Worm (Caenorhabditis elegans) whole organism, mixed stage, embryonic: ENCODE measurements around the gene Y51H7BR.8.
"Not testable (repeated sequence)": the region's sequence is repeated elsewhere in the genome, so short reads cannot be mapped to it uniquely, and the experiment has no call there.

ENCODE experiments used
- bed-3 ChIP-seq: fragments of 200-800 bp; sonication (Bioruptor generic); optimal IDR thresholded peaks from 3 replicates; lab custom pipeline; 2018; ENCODE audit warnings: mild to moderate bottlenecking, missing genetic modification characterization, moderate library complexity, missing compliant biosample characterization
- blmp-1 ChIP-seq: fragments of 150-350 bp; optimal IDR thresholded peaks from 2 replicates; lab custom pipeline; 2014; ENCODE audit warnings: missing biosample characterization, missing genetic modification characterization
- ceh-43 ChIP-seq: fragments of 200-800 bp; sonication (Bioruptor generic); optimal IDR thresholded peaks from 2 replicates; lab custom pipeline; 2018; ENCODE audit warnings: mild to moderate bottlenecking, missing genetic modification characterization, moderate library complexity, missing compliant biosample characterization
- ceh-83 ChIP-seq: fragments of 200-800 bp; sonication (Bioruptor generic); optimal IDR thresholded peaks from 2 replicates; lab custom pipeline; 2018; ENCODE audit warnings: mild to moderate bottlenecking, missing genetic modification characterization, missing compliant biosample characterization
- ces-1 ChIP-seq: fragments of 150-350 bp; optimal IDR thresholded peaks from 2 replicates; lab custom pipeline; 2014; ENCODE audit warnings: missing biosample characterization, missing genetic modification reagents, missing genetic modification characterization
- cnd-1 ChIP-seq: fragments of 200-800 bp; sonication (Bioruptor generic); optimal IDR thresholded peaks from 2 replicates; lab custom pipeline; 2018; ENCODE audit warnings: mild to moderate bottlenecking, missing genetic modification characterization, missing compliant biosample characterization
- drap-1 ChIP-seq: fragments of 200-800 bp; sonication (Bioruptor generic); optimal IDR thresholded peaks from 3 replicates; lab custom pipeline; 2018; ENCODE audit warnings: mild to moderate bottlenecking, missing genetic modification characterization, missing compliant biosample characterization
- elt-3 ChIP-seq: fragments of 150-350 bp; optimal IDR thresholded peaks from 2 replicates; lab custom pipeline; 2014; ENCODE audit warnings: missing biosample characterization, missing genetic modification characterization
- flh-1 ChIP-seq: fragments of 200-800 bp; sonication (Bioruptor generic); optimal IDR thresholded peaks from 2 replicates; lab custom pipeline; 2018; ENCODE audit warnings: mild to moderate bottlenecking, missing genetic modification characterization, moderate library complexity, missing compliant biosample characterization
- ham-2 ChIP-seq: fragments of 200-800 bp; sonication (Bioruptor generic); optimal IDR thresholded peaks from 2 replicates; lab custom pipeline; 2018; ENCODE audit warnings: mild to moderate bottlenecking, missing genetic modification characterization, missing compliant biosample characterization
- hlh-1 ChIP-seq: fragments of 150-350 bp; optimal IDR thresholded peaks from 2 replicates; lab custom pipeline; 2014; ENCODE audit warnings: missing biosample characterization, missing genetic modification reagents, missing genetic modification characterization
- lin-13 ChIP-seq: fragments of 150-350 bp; optimal IDR thresholded peaks from 2 replicates; lab custom pipeline; 2014; ENCODE audit warnings: missing biosample characterization, missing genetic modification characterization
- lin-32 ChIP-seq: fragments of 200-800 bp; sonication (Bioruptor generic); optimal IDR thresholded peaks from 2 replicates; lab custom pipeline; 2018; ENCODE audit warnings: mild to moderate bottlenecking, missing genetic modification characterization, missing compliant biosample characterization
- lsy-2 ChIP-seq: fragments of 150-350 bp; optimal IDR thresholded peaks from 2 replicates; lab custom pipeline; 2014; ENCODE audit warnings: missing biosample characterization, missing genetic modification characterization
- mab-5 ChIP-seq: fragments of 150-350 bp; optimal IDR thresholded peaks from 2 replicates; lab custom pipeline; 2014; ENCODE audit warnings: missing biosample characterization, missing genetic modification characterization
- mep-1 ChIP-seq: fragments of 150-350 bp; optimal IDR thresholded peaks from 2 replicates; lab custom pipeline; 2017; ENCODE audit warnings: missing biosample characterization, missing genetic modification reagents, missing genetic modification characterization, inconsistent platforms
- mls-2 ChIP-seq: sonication (generic microtip); optimal IDR thresholded peaks from 2 replicates; lab custom pipeline; 2016; ENCODE audit warnings: mild to moderate bottlenecking, missing genetic modification characterization, moderate library complexity, missing compliant biosample characterization
- nhr-12 ChIP-seq: fragments of 150-350 bp; optimal IDR thresholded peaks from 2 replicates; lab custom pipeline; 2014; ENCODE audit warnings: missing biosample characterization, missing genetic modification characterization
- nhr-2 ChIP-seq: fragments of 150-350 bp; optimal IDR thresholded peaks from 2 replicates; lab custom pipeline; 2014; ENCODE audit warnings: missing biosample characterization, missing genetic modification characterization
- nhr-237 ChIP-seq: fragments of 150-350 bp; optimal IDR thresholded peaks from 2 replicates; lab custom pipeline; 2014; ENCODE audit warnings: missing biosample characterization, missing genetic modification characterization
- pha-4 ChIP-seq: fragments of 150-350 bp; optimal IDR thresholded peaks from 2 replicates; lab custom pipeline; 2018; ENCODE audit warnings: missing biosample characterization, missing genetic modification reagents, missing genetic modification characterization
- sem-2 ChIP-seq: fragments of 200-800 bp; sonication (Bioruptor generic); optimal IDR thresholded peaks from 2 replicates; lab custom pipeline; 2018; ENCODE audit warnings: mild to moderate bottlenecking, missing genetic modification characterization, missing compliant biosample characterization
- snpc-4 ChIP-seq: fragments of 150-350 bp; optimal IDR thresholded peaks from 2 replicates; lab custom pipeline; 2014; ENCODE audit warnings: missing biosample characterization, missing genetic modification characterization
- sptf-1 ChIP-seq: sonication (generic microtip); optimal IDR thresholded peaks from 2 replicates; lab custom pipeline; 2017; ENCODE audit warnings: mild to moderate bottlenecking, missing genetic modification characterization, moderate library complexity, missing compliant biosample characterization
- tbx-8 ChIP-seq: fragments of 200-800 bp; sonication (Bioruptor generic); optimal IDR thresholded peaks from 2 replicates; lab custom pipeline; 2018; ENCODE audit warnings: mild to moderate bottlenecking, missing genetic modification characterization, moderate library complexity, missing compliant biosample characterization
- unc-120 ChIP-seq: sonication (generic microtip); optimal IDR thresholded peaks from 2 replicates; lab custom pipeline; 2017; ENCODE audit warnings: missing genetic modification characterization, missing compliant biosample characterization; ENCODE audit not compliant: poor library complexity, severe bottlenecking
- unc-39 ChIP-seq: fragments of 150-350 bp; optimal IDR thresholded peaks from 2 replicates; lab custom pipeline; 2014; ENCODE audit warnings: missing biosample characterization, missing genetic modification characterization
- unc-62 ChIP-seq: fragments of 150-350 bp; optimal IDR thresholded peaks from 2 replicates; lab custom pipeline; 2014; ENCODE audit warnings: missing biosample characterization, missing genetic modification reagents, missing genetic modification characterization
- zip-8 ChIP-seq: fragments of 150-350 bp; optimal IDR thresholded peaks from 2 replicates; lab custom pipeline; 2014; ENCODE audit warnings: missing biosample characterization, missing genetic modification characterization
- ztf-11 ChIP-seq: fragments of 150-350 bp; optimal IDR thresholded peaks from 2 replicates; lab custom pipeline; 2014; ENCODE audit warnings: missing biosample characterization, missing genetic modification characterization

Gene Y51H7BR.8

DNA sequence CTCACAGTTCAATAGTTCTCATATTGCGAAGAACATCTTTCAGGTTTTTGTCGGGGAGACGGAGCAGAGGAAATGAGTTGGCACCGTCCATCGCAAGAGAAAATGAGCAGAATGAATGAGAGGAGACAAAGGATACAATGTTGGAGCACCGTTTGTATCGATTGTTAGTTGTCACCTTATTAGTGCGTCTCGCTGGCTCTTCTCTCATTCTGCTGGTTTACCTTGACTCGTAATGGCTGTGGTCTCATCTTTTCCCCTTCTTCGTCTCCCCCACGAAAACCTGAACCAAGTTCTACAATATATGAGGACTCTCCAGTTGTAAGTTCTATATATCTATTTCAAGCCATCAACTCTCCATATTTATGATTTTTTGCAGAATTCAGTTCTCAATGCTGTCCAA is 37.2 kb downstream of the Y51H7BR.8 start, which contains the start of the genes fbxb-54 and fbxb-50:
Gene fbxb-54, minus strand, starts transcription at position 101 of the 400 bp plus-strand sequence.
Gene fbxb-50, plus strand, starts transcription at position 227 of the 400 bp plus-strand sequence.
- not testable (repeated sequence) for TF ChIP-seq nhr-12; blmp-1 (tag; lab: Kevin White, UChicago); lin-32

DNA sequence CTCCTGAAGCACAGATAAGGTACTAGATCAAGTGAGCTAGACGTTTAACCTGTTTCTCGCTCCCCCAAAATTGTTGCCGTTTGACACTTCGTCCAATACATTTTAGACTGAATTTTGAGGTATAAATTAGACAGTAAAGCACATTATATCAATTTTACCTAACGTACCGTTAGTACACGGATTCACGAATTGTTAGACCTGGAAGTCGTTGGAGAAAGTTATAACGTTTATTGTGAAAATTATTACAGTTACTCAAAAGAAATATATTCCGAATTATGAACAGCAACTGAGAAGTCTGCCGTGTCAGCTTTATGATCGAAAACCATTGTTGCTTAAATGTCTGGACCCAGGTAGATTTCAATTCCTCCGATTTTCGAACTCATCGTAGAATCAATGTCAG is 41.8 kb downstream of the Y51H7BR.8 start:
- TF ChIP-seq lin-13 (tag; lab: Kevin White, UChicago) (no peak), mep-1 (tag; lab: Kevin White, UChicago) (no peak), ham-2 (no peak), drap-1 (GFP tag; lab: Kevin White, UChicago) (no peak), nhr-12 (no peak), sem-2 (GFP tag; lab: Kevin White, UChicago) (no peak), nhr-2 (no peak), ces-1 (GFP tag; lab: Kevin White, UChicago) (no peak), mab-5 (tag; lab: Kevin White, UChicago) (no peak), zip-8 (tag; lab: Kevin White, UChicago) (no peak), ceh-43 (GFP tag; lab: Kevin White, UChicago) (no peak), unc-120 (tag; lab: Kevin White, UChicago) (no peak), lsy-2 (tag; lab: Kevin White, UChicago) (no peak), nhr-237 (tag; lab: Kevin White, UChicago) (no peak), cnd-1 (tag; lab: Kevin White, UChicago) (no peak), elt-3 (tag; lab: Kevin White, UChicago) (no peak), mls-2 (tag; lab: Kevin White, UChicago) (no peak), lin-32 (no peak), hlh-1 (tag; lab: Kevin White, UChicago) (no peak), sptf-1 (tag; lab: Kevin White, UChicago) (no peak)

DNA sequence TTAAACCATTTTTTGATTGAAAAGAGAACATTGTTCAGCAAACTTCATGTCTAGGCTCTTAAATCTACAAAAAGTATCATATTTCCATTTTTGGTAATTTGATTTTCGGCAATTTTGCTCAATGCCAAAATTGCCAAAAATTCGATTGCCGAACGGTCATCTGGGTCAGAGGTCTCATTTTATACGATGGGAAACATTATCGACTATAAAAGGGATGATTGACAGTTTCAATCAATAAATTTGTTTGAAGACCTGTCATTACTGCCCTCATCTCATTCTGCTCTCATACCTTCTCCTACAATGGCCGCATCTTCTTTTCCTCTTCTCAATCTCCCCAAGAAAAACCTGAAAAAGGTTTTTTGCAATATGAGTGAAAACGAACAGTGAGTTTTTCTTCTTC is 42.8 kb downstream of the Y51H7BR.8 start, which contains the start of gene K05F6.14:
Gene K05F6.14, plus strand, starts transcription at position 301 of the 400 bp plus-strand sequence.
- TF ChIP-seq nhr-12: no peak
- TF ChIP-seq unc-39: no peak

- TF ChIP-seq mab-5 (tag; lab: Kevin White, UChicago): no peak
- no peak for TF ChIP-seq cnd-1 (tag; lab: Kevin White, UChicago)
- no peak for TF ChIP-seq hlh-1 (tag; lab: Kevin White, UChicago)
- TF ChIP-seq ces-1 (GFP tag; lab: Kevin White, UChicago): no peak
- no peak for TF ChIP-seq pha-4 (tag; lab: Kevin White, UChicago)
- no peak for TF ChIP-seq snpc-4 (tag; lab: Kevin White, UChicago)
- no peak for TF ChIP-seq mep-1 (tag; lab: Kevin White, UChicago)
- no peak for TF ChIP-seq ztf-11 (tag; lab: Kevin White, UChicago)
- no peak for TF ChIP-seq elt-3 (tag; lab: Kevin White, UChicago)
- no peak for TF ChIP-seq ceh-43 (GFP tag; lab: Kevin White, UChicago)
- no peak for TF ChIP-seq ceh-83 (GFP tag; lab: Kevin White, UChicago)
- no peak for TF ChIP-seq nhr-12
- no peak for TF ChIP-seq unc-62
- TF ChIP-seq mls-2 (tag; lab: Kevin White, UChicago): no peak
- TF ChIP-seq sptf-1 (tag; lab: Kevin White, UChicago): no peak
- TF ChIP-seq lsy-2 (tag; lab: Kevin White, UChicago): no peak
- no peak for TF ChIP-seq flh-1
Measured at ce11 chrII:1567646-1568045, 48.6 kb downstream of the Y51H7BR.8 start, which contains the start of gene K05F6.8. K05F6.8 (minus strand) TSS chrII:1567746.

DNA sequence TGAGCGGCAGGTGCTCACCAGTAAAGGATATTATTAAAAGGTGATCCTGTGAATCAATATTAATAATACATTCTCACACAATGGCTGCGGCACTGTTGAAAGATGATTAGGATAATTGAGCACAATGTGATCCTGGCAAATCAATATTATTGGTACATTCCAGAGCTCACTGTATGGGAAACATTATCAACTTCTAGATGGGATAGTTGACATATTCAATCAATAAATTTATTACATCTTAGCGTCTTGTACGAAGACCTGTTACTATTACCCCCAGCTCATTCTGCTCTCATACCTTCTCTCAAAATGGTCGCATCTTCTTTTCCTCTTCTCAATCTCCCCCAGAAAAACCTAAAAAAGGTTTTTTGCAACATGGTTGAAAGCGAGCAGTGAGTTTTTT is 49.2 kb downstream of the Y51H7BR.8 start, which contains the start of gene fbxb-49:
Gene fbxb-49, plus strand, starts transcription at position 301 of the 400 bp plus-strand sequence.
- TF ChIP-seq unc-62: no peak
- no peak for TF ChIP-seq tbx-8 (GFP tag; lab: Kevin White, UChicago)
- TF ChIP-seq flh-1: no peak
- TF ChIP-seq unc-120 (tag; lab: Kevin White, UChicago): no peak
- TF ChIP-seq nhr-12: no peak
- TF ChIP-seq ceh-83 (GFP tag; lab: Kevin White, UChicago): no peak
- no peak for TF ChIP-seq nhr-2
- TF ChIP-seq cnd-1 (tag; lab: Kevin White, UChicago): no peak
- no peak for TF ChIP-seq mls-2 (tag; lab: Kevin White, UChicago)
- TF ChIP-seq ces-1 (GFP tag; lab: Kevin White, UChicago): no peak
- no peak for TF ChIP-seq snpc-4 (tag; lab: Kevin White, UChicago)
- TF ChIP-seq bed-3 (GFP tag; lab: Kevin White, UChicago): no peak
- TF ChIP-seq ceh-43 (GFP tag; lab: Kevin White, UChicago): no peak
- TF ChIP-seq pha-4 (tag; lab: Kevin White, UChicago): no peak
- no peak for TF ChIP-seq lsy-2 (tag; lab: Kevin White, UChicago)
